Fruit fly (Drosophila melanogaster) whole organism, embryonic: ENCODE measurements around the gene Nup43.
A peak's percentile ranks its signal among the peaks of the same experiment; 100 is the strongest.

ENCODE experiments used
- ATbp ChIP-seq: fragments of 200-800 bp; sonication (Bioruptor generic); optimal IDR thresholded peaks from 2 replicates; lab custom pipeline; 2017; ENCODE audit warnings: missing biosample characterization, mild to moderate bottlenecking, missing genetic modification characterization, missing genetic modification reagents
- B-H1 ChIP-seq: fragments of 200-800 bp; sonication (Bioruptor generic); IDR thresholded peaks from 3 replicates; pipeline ENCODE4 v1.3.6; 2022; ENCODE audit warnings: missing biosample characterization, missing genetic modification characterization
- Blimp-1 ChIP-seq: fragments of 200-800 bp; sonication (Bioruptor generic); optimal IDR thresholded peaks from 3 replicates; lab custom pipeline; 2018; ENCODE audit warnings: missing biosample characterization, missing genetic modification characterization, mild to moderate bottlenecking, moderate library complexity, missing genetic modification reagents
- CG10147 ChIP-seq: fragments of 200-800 bp; sonication (Bioruptor generic); optimal IDR thresholded peaks from 2 replicates; lab custom pipeline; 2019; ENCODE audit warnings: missing biosample characterization, mild to moderate bottlenecking, missing genetic modification characterization, moderate library complexity
- CG10366 ChIP-seq: fragments of 200-800 bp; sonication (Bioruptor generic); IDR thresholded peaks from 2 replicates; pipeline ENCODE4 v1.3.6; 2022; ENCODE audit warnings: missing biosample characterization, missing genetic modification characterization
- CG10565 ChIP-seq: fragments of 200-800 bp; sonication (Bioruptor generic); optimal IDR thresholded peaks from 3 replicates; lab custom pipeline; 2016; ENCODE audit warnings: missing biosample characterization, mild to moderate bottlenecking, missing genetic modification characterization
- CG11696 ChIP-seq: fragments of 200-800 bp; sonication (Bioruptor generic); IDR thresholded peaks from 2 replicates; pipeline ENCODE4 v1.3.6; 2022; ENCODE audit warnings: missing biosample characterization, missing genetic modification characterization
- CG12391 ChIP-seq: fragments of 200-800 bp; sonication (Bioruptor generic); optimal IDR thresholded peaks from 3 replicates; lab custom pipeline; 2018; ENCODE audit warnings: missing biosample characterization, mild to moderate bottlenecking, missing genetic modification characterization, moderate library complexity
- CG17328 ChIP-seq: fragments of 200-800 bp; sonication (Bioruptor generic); IDR thresholded peaks from 2 replicates; pipeline ENCODE4 v1.3.6; 2022; ENCODE audit warnings: missing biosample characterization, missing genetic modification characterization
- CG2889 ChIP-seq: fragments of 200-800 bp; sonication (Bioruptor generic); IDR thresholded peaks from 3 replicates; pipeline ENCODE4 v1.3.6; 2022; ENCODE audit warnings: missing biosample characterization, missing genetic modification characterization
- CG30403 ChIP-seq: fragments of 200-800 bp; sonication (Bioruptor generic); optimal IDR thresholded peaks from 3 replicates; lab custom pipeline; 2016; ENCODE audit warnings: missing biosample characterization, missing genetic modification characterization
- CG3281 ChIP-seq: fragments of 200-800 bp; sonication (Bioruptor generic); optimal IDR thresholded peaks from 3 replicates; lab custom pipeline; 2017; ENCODE audit warnings: missing biosample characterization, mild to moderate bottlenecking, missing genetic modification characterization
- CG34376 ChIP-seq: fragments of 200-800 bp; sonication (Bioruptor generic); optimal IDR thresholded peaks from 2 replicates; lab custom pipeline; 2018; ENCODE audit warnings: missing biosample characterization, mild to moderate bottlenecking, missing genetic modification characterization
- CG4424 ChIP-seq: fragments of 200-800 bp; sonication (Bioruptor generic); optimal IDR thresholded peaks from 3 replicates; lab custom pipeline; 2016; ENCODE audit warnings: missing biosample characterization, missing genetic modification characterization
- CG4820 ChIP-seq: fragments of 200-800 bp; sonication (Bioruptor generic); optimal IDR thresholded peaks from 3 replicates; lab custom pipeline; 2016; ENCODE audit warnings: missing biosample characterization, missing genetic modification characterization
- CG4854 ChIP-seq: fragments of 200-800 bp; sonication (Bioruptor generic); optimal IDR thresholded peaks from 2 replicates; lab custom pipeline; 2016; ENCODE audit warnings: missing biosample characterization, missing genetic modification characterization, inconsistent platforms
- CG6791 ChIP-seq: fragments of 200-800 bp; sonication (Bioruptor generic); IDR thresholded peaks from 3 replicates; pipeline ENCODE4 v1.3.6; 2022; ENCODE audit warnings: missing biosample characterization, missing genetic modification characterization; ENCODE audit not compliant: partially characterized antibody
- CG6813 ChIP-seq: fragments of 200-800 bp; sonication (Bioruptor generic); optimal IDR thresholded peaks from 2 replicates; lab custom pipeline; 2017; ENCODE audit warnings: missing biosample characterization, missing genetic modification characterization, mild to moderate bottlenecking, moderate library complexity, missing genetic modification reagents
- CG6854 ChIP-seq: fragments of 200-800 bp; sonication (Bioruptor generic); optimal IDR thresholded peaks from 3 replicates; lab custom pipeline; 2017; ENCODE audit warnings: missing biosample characterization, mild to moderate bottlenecking, missing genetic modification characterization
- CG7745 ChIP-seq: fragments of 200-800 bp; sonication (Bioruptor generic); optimal IDR thresholded peaks from 2 replicates; lab custom pipeline; 2018; ENCODE audit warnings: missing biosample characterization, mild to moderate bottlenecking, missing genetic modification characterization, moderate library complexity
- CG7963 ChIP-seq: fragments of 200-800 bp; sonication (Bioruptor generic); IDR thresholded peaks from 3 replicates; pipeline ENCODE4 v1.3.6; 2022; ENCODE audit warnings: missing biosample characterization, missing genetic modification characterization; ENCODE audit not compliant: partially characterized antibody
- Chrac-16 ChIP-seq: fragments of 200-800 bp; sonication (Bioruptor generic); optimal IDR thresholded peaks from 3 replicates; lab custom pipeline; 2016; ENCODE audit warnings: missing biosample characterization, missing genetic modification characterization
- Dref ChIP-seq: fragments of 200-800 bp; sonication (Bioruptor generic); IDR thresholded peaks from 2 replicates; pipeline ENCODE4 v1.3.6; 2022; ENCODE audit warnings: missing biosample characterization, missing genetic modification characterization
- E2f2 ChIP-seq: fragments of 200-800 bp; sonication (Bioruptor generic); IDR thresholded peaks from 2 replicates; pipeline ENCODE4 v1.3.6; 2022; ENCODE audit warnings: missing biosample characterization, missing genetic modification characterization
- Myb ChIP-seq: fragments of 200-800 bp; sonication (Bioruptor generic); optimal IDR thresholded peaks from 2 replicates; lab custom pipeline; 2016; ENCODE audit warnings: missing biosample characterization, missing genetic modification characterization
- Stat92E ChIP-seq, 3 experiments: fragments of >200 bp in 2 of 3; fragments of 200-800 bp in 1 of 3; sonication (Bioruptor generic) in 1 of 3; optimal IDR thresholded peaks; 2 replicates each; lab custom pipeline; 2017 to 2019; ENCODE audit warnings: missing biosample characterization in 3 of 3, missing genetic modification characterization in 3 of 3, mild to moderate bottlenecking in 1 of 3, moderate library complexity in 1 of 3
- TFAM ChIP-seq: fragments of 200-800 bp; sonication (Bioruptor generic); optimal IDR thresholded peaks from 2 replicates; lab custom pipeline; 2017; ENCODE audit warnings: missing biosample characterization, missing genetic modification characterization, inconsistent platforms
- abd-A ChIP-seq: fragments of 200-800 bp; sonication (Bioruptor generic); optimal IDR thresholded peaks from 3 replicates; lab custom pipeline; 2019; ENCODE audit warnings: missing biosample characterization, mild to moderate bottlenecking, missing genetic modification characterization, moderate library complexity
- al ChIP-seq: fragments of 200-800 bp; sonication (Bioruptor generic); IDR thresholded peaks from 2 replicates; pipeline ENCODE4 v1.3.6; 2022; ENCODE audit warnings: missing biosample characterization, missing genetic modification characterization
- ato ChIP-seq: fragments of 200-800 bp; sonication (Bioruptor generic); IDR thresholded peaks from 2 replicates; pipeline ENCODE4 v1.3.6; 2022; ENCODE audit warnings: missing biosample characterization, missing genetic modification characterization; ENCODE audit not compliant: partially characterized antibody
- cas ChIP-seq: fragments of 200-800 bp; sonication (Bioruptor generic); IDR thresholded peaks from 2 replicates; pipeline ENCODE4 v1.3.6; 2022; ENCODE audit warnings: missing biosample characterization, missing genetic modification characterization
- croc ChIP-seq: fragments of 200-800 bp; sonication (Bioruptor generic); conservative IDR thresholded peaks from 3 replicates; pipeline ENCODE4 v1.3.6; 2022; ENCODE audit warnings: missing biosample characterization, missing genetic modification characterization
- danr ChIP-seq: fragments of 200-800 bp; sonication (Bioruptor generic); IDR thresholded peaks from 2 replicates; pipeline ENCODE4 v1.3.6; 2022; ENCODE audit warnings: missing biosample characterization, missing genetic modification characterization
- dysf ChIP-seq: fragments of 200-800 bp; sonication (Bioruptor generic); IDR thresholded peaks from 3 replicates; pipeline ENCODE4 v1.3.6; 2022; ENCODE audit warnings: missing biosample characterization, missing genetic modification characterization
- gem ChIP-seq: fragments of 200-800 bp; sonication (Bioruptor generic); optimal IDR thresholded peaks from 2 replicates; lab custom pipeline; 2019; ENCODE audit warnings: missing biosample characterization, mild to moderate bottlenecking, missing genetic modification characterization, moderate library complexity
- h ChIP-seq: fragments of >200 bp; optimal IDR thresholded peaks from 2 replicates; lab custom pipeline; 2017
- hkb ChIP-seq, 2 experiments: fragments of 200-800 bp in 1 of 2; fragments of >200 bp in 1 of 2; sonication (Bioruptor generic) in 1 of 2; IDR thresholded peaks in 1 of 2; optimal IDR thresholded peaks in 1 of 2; 2 replicates each; pipeline versions ENCODE4 v1.3.6 to Lab custom; 2017 to 2022; ENCODE audit warnings: missing biosample characterization in 1 of 2, missing genetic modification characterization in 1 of 2
- lola ChIP-seq, 3 experiments: fragments of >200 bp in 2 of 3; fragments of 200-800 bp in 1 of 3; sonication (Bioruptor generic) in 1 of 3; optimal IDR thresholded peaks; 2 replicates each; lab custom pipeline; 2017 to 2019; ENCODE audit warnings: missing biosample characterization in 3 of 3, missing genetic modification characterization in 3 of 3, mild to moderate bottlenecking in 1 of 3, moderate library complexity in 1 of 3
- nau ChIP-seq: fragments of 200-800 bp; sonication (Bioruptor generic); optimal IDR thresholded peaks from 3 replicates; lab custom pipeline; 2017; ENCODE audit warnings: missing biosample characterization, mild to moderate bottlenecking, missing genetic modification characterization, missing genetic modification reagents
- onecut ChIP-seq: fragments of 200-800 bp; sonication (Bioruptor generic); IDR thresholded peaks from 2 replicates; pipeline ENCODE4 v1.3.6; 2022; ENCODE audit warnings: missing biosample characterization, missing genetic modification characterization
- p53 ChIP-seq: fragments of 200-800 bp; sonication (Bioruptor generic); optimal IDR thresholded peaks from 2 replicates; lab custom pipeline; 2016; ENCODE audit warnings: missing biosample characterization, missing genetic modification characterization
- pan ChIP-seq, 4 experiments: fragments of >200 bp in 3 of 4; fragments of 200-800 bp in 1 of 4; sonication (Bioruptor generic) in 1 of 4; optimal IDR thresholded peaks in 3 of 4; IDR thresholded peaks in 1 of 4; 2 replicates each; pipeline versions ENCODE4 v1.3.6 to Lab custom; 2017 to 2022; ENCODE audit warnings: missing biosample characterization in 2 of 4, missing genetic modification characterization in 2 of 4, mixed read lengths in 1 of 4
- phol ChIP-seq: fragments of 200-800 bp; sonication (Bioruptor generic); optimal IDR thresholded peaks from 3 replicates; lab custom pipeline; 2018; ENCODE audit warnings: missing biosample characterization, mild to moderate bottlenecking, missing genetic modification characterization, moderate library complexity
- row ChIP-seq: fragments of 200-800 bp; sonication (Bioruptor generic); IDR thresholded peaks from 3 replicates; pipeline ENCODE4 v1.3.6; 2022; ENCODE audit warnings: missing biosample characterization, missing genetic modification characterization
- sc ChIP-seq, 3 experiments: fragments of >200 bp in 2 of 3; fragments of 200-800 bp in 1 of 3; sonication (Bioruptor generic) in 1 of 3; optimal IDR thresholded peaks; 2 replicates in 2 of 3; 3 replicates in 1 of 3; lab custom pipeline; 2017; ENCODE audit warnings: mild to moderate bottlenecking in 1 of 3, missing biosample characterization in 1 of 3, missing genetic modification characterization in 1 of 3, missing genetic modification reagents in 1 of 3
- unc-4 ChIP-seq: fragments of 200-800 bp; sonication (Bioruptor generic); IDR thresholded peaks from 2 replicates; pipeline ENCODE4 v1.3.6; 2022; ENCODE audit warnings: missing biosample characterization, missing genetic modification characterization; ENCODE audit not compliant: partially characterized antibody
- usp ChIP-seq: fragments of >200 bp; optimal IDR thresholded peaks from 2 replicates; lab custom pipeline; 2017; ENCODE audit warnings: missing biosample characterization, missing genetic modification characterization
- zf30C ChIP-seq: fragments of 200-800 bp; sonication (Bioruptor generic); optimal IDR thresholded peaks from 3 replicates; lab custom pipeline; 2018; ENCODE audit warnings: missing biosample characterization, mild to moderate bottlenecking, missing genetic modification characterization

The Nup43 gene

dm6 chr3R:18393436-18393835 lies 27.0 kb downstream of the Nup43 start (continued):
- TF ChIP-seq CG30403 (peak; percentile 63), abd-A (tag; lab: Kevin White, UChicago) (no peak), CG4820 (GFP tag; lab: Kevin White, UChicago) (no peak), p53 (GFP tag; lab: Kevin White, UChicago) (no peak), pan (optimal IDR thresholded peaks at IDR 0.05; lab: Kevin White, UChicago) (no peak), pan (GFP tag; optimal IDR thresholded peaks at IDR 0.05 in 1 of 2, IDR thresholded peaks at IDR 0.05 in 1 of 2) (peak in 1 of 2 experiments; percentile 68), sc (optimal IDR thresholded peaks at IDR 0.05; lab: Kevin White, UChicago) (no peak), sc (GFP tag; optimal IDR thresholded peaks at IDR 0.05; lab: Kevin White, UChicago) (no peak), TFAM (GFP tag; lab: Kevin White, UChicago) (no peak), zf30C (peak; percentile 28), usp (GFP tag; lab: Kevin White, UChicago) (no peak), al (GFP tag; lab: Robert Waterston, UW) (peak; percentile 45; the same call in 1 of the 2 replicates), gem (tag; lab: Kevin White, UChicago) (peak; percentile 79), CG4854 (GFP tag; lab: Kevin White, UChicago) (no peak), phol (tag; lab: Kevin White, UChicago) (peak; percentile 28), ato (no peak), Chrac-16 (GFP tag; lab: Kevin White, UChicago) (peak; percentile 51), cas (GFP tag; lab: Robert Waterston, UW) (no peak), h (lab: Kevin White, UChicago) (no peak), CG3281 (GFP tag; lab: Kevin White, UChicago) (peak; percentile 7), CG10147 (GFP tag; lab: Kevin White, UChicago) (no peak), lola (GFP tag; optimal IDR thresholded peaks at IDR 0.05; lab: Kevin White, UChicago) (peak in 1 of 3 experiments; percentile 39), croc (GFP tag; lab: Robert Waterston, UW) (0 out of 3 replicates have a peak, but pooled peaks have one; percentile 24), CG11696 (GFP tag; lab: Robert Waterston, UW) (no peak), row (GFP tag; lab: Robert Waterston, UW) (peak; percentile 79), CG17328 (GFP tag; lab: Robert Waterston, UW) (peak; percentile 31; the same call in 1 of the 2 replicates), CG34376 (GFP tag; lab: Kevin White, UChicago) (no peak), CG6854 (GFP tag; lab: Kevin White, UChicago) (no peak), CG6791 (GFP tag; lab: Robert Waterston, UW) (no peak), danr (GFP tag; lab: Robert Waterston, UW) (no peak), dysf (GFP tag; lab: Robert Waterston, UW) (peak; percentile 65), Blimp-1 (GFP tag; lab: Kevin White, UChicago) (no peak), Stat92E (GFP tag; optimal IDR thresholded peaks at IDR 0.05; lab: Kevin White, UChicago) (no peak), nau (no peak), E2f2 (GFP tag; lab: Robert Waterston, UW) (peak; percentile 36; the same call in 1 of the 2 replicates), Dref (GFP tag; lab: Robert Waterston, UW) (no peak), CG12391 (tag; lab: Kevin White, UChicago) (no peak), CG7963 (GFP tag; lab: Robert Waterston, UW) (no peak), CG7745 (tag; lab: Kevin White, UChicago) (no peak), B-H1 (GFP tag; lab: Robert Waterston, UW) (no peak), onecut (GFP tag; lab: Robert Waterston, UW) (no peak), CG10366 (peak; percentile 11; the same call in 1 of the 2 replicates), CG2889 (GFP tag; lab: Robert Waterston, UW) (peak; percentile 41; the same call in 1 of the 3 replicates), CG6813 (GFP tag; lab: Kevin White, UChicago) (no peak), Myb (GFP tag; lab: Kevin White, UChicago) (no peak), ATbp (GFP tag; lab: Kevin White, UChicago) (peak; percentile 19), CG10565 (no peak), CG4424 (GFP tag; lab: Kevin White, UChicago) (no peak), unc-4 (GFP tag; lab: Robert Waterston, UW) (no peak), hkb (optimal IDR thresholded peaks at IDR 0.05; lab: Kevin White, UChicago) (no peak), hkb (GFP tag; IDR thresholded peaks at IDR 0.05; lab: Robert Waterston, UW) (peak; percentile 67; the same call in 1 of the 2 replicates)
